Worm (Caenorhabditis elegans) whole organism, L1 larva: ENCODE measurements around the gene clec-140.

Experiments
- C04F5.9 ChIP-seq: sonication (generic microtip); optimal IDR thresholded peaks from 2 replicates; lab custom pipeline; 2016; ENCODE audit warnings: missing genetic modification characterization, missing compliant biosample characterization
- C16A3.4 ChIP-seq: fragments of 150-350 bp; optimal IDR thresholded peaks from 2 replicates; lab custom pipeline; 2014; ENCODE audit warnings: missing biosample characterization, missing genetic modification characterization
- C34B4.2 ChIP-seq: sonication (generic microtip); optimal IDR thresholded peaks from 2 replicates; lab custom pipeline; 2017; ENCODE audit warnings: mild to moderate bottlenecking, missing genetic modification characterization, missing compliant biosample characterization
- aly-2 ChIP-seq: fragments of 150-350 bp; optimal IDR thresholded peaks from 2 replicates; lab custom pipeline; 2014; ENCODE audit warnings: missing biosample characterization, missing genetic modification characterization
- ama-1 ChIP-seq: fragments of 150-350 bp; optimal IDR thresholded peaks from 2 replicates; lab custom pipeline; 2014
- blmp-1 ChIP-seq: fragments of 150-350 bp; optimal IDR thresholded peaks from 2 replicates; lab custom pipeline; 2014; ENCODE audit warnings: missing biosample characterization, missing genetic modification characterization
- ceh-82 ChIP-seq, 3 experiments: fragments of 150-350 bp in 1 of 3; sonication (generic microtip) in 2 of 3; optimal IDR thresholded peaks; 2 replicates each; lab custom pipeline; 2014 to 2017; ENCODE audit warnings: missing biosample characterization in 3 of 3, missing genetic modification characterization in 3 of 3
- ceh-88 ChIP-seq: fragments of 200-800 bp; sonication (Bioruptor generic); IDR thresholded peaks from 2 replicates; pipeline ENCODE4 v1.3.6; 2022; ENCODE audit warnings: missing genetic modification characterization, missing compliant biosample characterization
- ceh-90 ChIP-seq: sonication (generic microtip); optimal IDR thresholded peaks from 2 replicates; lab custom pipeline; 2016; ENCODE audit warnings: missing genetic modification characterization, missing compliant biosample characterization
- ces-1 ChIP-seq: fragments of 150-350 bp; optimal IDR thresholded peaks from 2 replicates; lab custom pipeline; 2014; ENCODE audit warnings: missing biosample characterization, missing genetic modification reagents, missing genetic modification characterization
- dpl-1 ChIP-seq, 3 experiments: fragments of 150-350 bp in 2 of 3; sonication (generic microtip) in 1 of 3; optimal IDR thresholded peaks; 2 replicates each; lab custom pipeline; 2014 to 2017; ENCODE audit warnings: missing biosample characterization in 3 of 3, missing genetic modification characterization in 3 of 3, missing genetic modification reagents in 3 of 3
- dsc-1 ChIP-seq: sonication (generic microtip); optimal IDR thresholded peaks from 2 replicates; lab custom pipeline; 2016; ENCODE audit warnings: mild to moderate bottlenecking, missing genetic modification characterization, missing compliant biosample characterization
- efl-1 ChIP-seq, 4 experiments: fragments of 150-350 bp; optimal IDR thresholded peaks in 3 of 4; peaks in 1 of 4; 1 replicate in 1 of 4; 2 replicates in 3 of 4; lab custom pipeline; 2014; ENCODE audit warnings: missing biosample characterization in 2 of 4, missing genetic modification characterization in 2 of 4, missing genetic modification reagents in 2 of 4
- egl-27 ChIP-seq, 2 experiments: fragments of 150-350 bp in 1 of 2; sonication (generic microtip); optimal IDR thresholded peaks; 3 replicates each; lab custom pipeline; 2017 to 2018; ENCODE audit warnings: missing biosample characterization in 2 of 2, missing genetic modification characterization in 2 of 2, missing genetic modification reagents in 2 of 2
- elt-3 ChIP-seq, 6 experiments: fragments of 150-350 bp in 1 of 6; sonication (generic microtip); optimal IDR thresholded peaks; 2 replicates each; lab custom pipeline; 2017 to 2018; ENCODE audit warnings: missing biosample characterization in 6 of 6, missing genetic modification characterization in 6 of 6, inconsistent platforms in 1 of 6
- ets-5 ChIP-seq: fragments of 200-800 bp; sonication (Bioruptor generic); IDR thresholded peaks from 2 replicates; pipeline ENCODE4 v1.3.6; 2022; ENCODE audit warnings: missing genetic modification characterization, missing compliant biosample characterization
- fkh-8 ChIP-seq: sonication (generic microtip); optimal IDR thresholded peaks from 2 replicates; lab custom pipeline; 2016; ENCODE audit warnings: mild to moderate bottlenecking, missing genetic modification characterization, missing compliant biosample characterization
- fos-1 ChIP-seq: fragments of 150-350 bp; optimal IDR thresholded peaks from 2 replicates; lab custom pipeline; 2014; ENCODE audit warnings: missing biosample characterization, missing genetic modification characterization
- hlh-17 ChIP-seq: fragments of 200-800 bp; sonication (Bioruptor generic); optimal IDR thresholded peaks from 2 replicates; lab custom pipeline; 2018; ENCODE audit warnings: missing genetic modification characterization, mild to moderate bottlenecking, missing compliant biosample characterization, moderate library complexity, borderline replicate concordance
- hpl-2 ChIP-seq: fragments of 150-350 bp; optimal IDR thresholded peaks from 2 replicates; lab custom pipeline; 2014; ENCODE audit warnings: missing biosample characterization, missing genetic modification reagents, missing genetic modification characterization
- isw-1 ChIP-seq: fragments of 200-800 bp; sonication (Bioruptor generic); IDR thresholded peaks from 2 replicates; pipeline ENCODE4 v1.3.6; 2022; ENCODE audit warnings: missing genetic modification characterization, missing compliant biosample characterization
- jun-1 ChIP-seq: fragments of 150-350 bp; optimal IDR thresholded peaks from 2 replicates; lab custom pipeline; 2014; ENCODE audit warnings: missing biosample characterization, missing genetic modification reagents, missing genetic modification characterization
- lin-13 ChIP-seq: fragments of 150-350 bp; optimal IDR thresholded peaks from 2 replicates; lab custom pipeline; 2014; ENCODE audit warnings: missing biosample characterization, missing genetic modification reagents, missing genetic modification characterization
- lin-14 ChIP-seq: fragments of 200-800 bp; sonication (Bioruptor generic); optimal IDR thresholded peaks from 2 replicates; lab custom pipeline; 2018; ENCODE audit warnings: mild to moderate bottlenecking, missing genetic modification characterization, moderate library complexity, missing compliant biosample characterization
- lin-15B ChIP-seq: fragments of 150-350 bp; sonication (generic microtip); optimal IDR thresholded peaks from 3 replicates; lab custom pipeline; 2014; ENCODE audit warnings: missing biosample characterization, missing genetic modification characterization
- lin-35 ChIP-seq, 2 experiments: fragments of 150-350 bp; optimal IDR thresholded peaks; 2 replicates each; lab custom pipeline; 2014; ENCODE audit warnings: missing biosample characterization in 2 of 2, missing genetic modification characterization in 2 of 2, missing genetic modification reagents in 2 of 2
- lin-39 ChIP-seq: fragments of 150-350 bp; optimal IDR thresholded peaks from 2 replicates; lab custom pipeline; 2014; ENCODE audit warnings: missing biosample characterization, missing genetic modification reagents, missing genetic modification characterization
- lir-3 ChIP-seq: sonication (generic microtip); optimal IDR thresholded peaks from 2 replicates; lab custom pipeline; 2016; ENCODE audit warnings: mild to moderate bottlenecking, missing genetic modification characterization, moderate library complexity, missing compliant biosample characterization; ENCODE audit not compliant: poor library complexity
- mdl-1 ChIP-seq, 2 experiments: fragments of 150-350 bp; optimal IDR thresholded peaks; 2 replicates each; lab custom pipeline; 2014 to 2017; ENCODE audit warnings: missing biosample characterization in 2 of 2, missing genetic modification characterization in 2 of 2, inconsistent platforms in 1 of 2
- nhr-19 ChIP-seq: fragments of 200-800 bp; sonication (Bioruptor generic); conservative IDR thresholded peaks from 2 replicates; pipeline ENCODE4 v1.3.6; 2022; ENCODE audit warnings: missing genetic modification characterization, missing compliant biosample characterization
- nhr-20 ChIP-seq: sonication (generic microtip); optimal IDR thresholded peaks from 2 replicates; lab custom pipeline; 2016; ENCODE audit warnings: mild to moderate bottlenecking, missing genetic modification characterization, missing compliant biosample characterization
- nhr-84 ChIP-seq: sonication (generic microtip); optimal IDR thresholded peaks from 2 replicates; lab custom pipeline; 2017; ENCODE audit warnings: missing biosample characterization, missing genetic modification characterization
- nhr-85 ChIP-seq: sonication (generic microtip); peaks from one replicate; lab custom pipeline; 2016; ENCODE audit warnings: missing genetic modification characterization, inconsistent platforms, missing compliant biosample characterization
- nhr-90 ChIP-seq: sonication (generic microtip); optimal IDR thresholded peaks from 2 replicates; lab custom pipeline; 2016; ENCODE audit warnings: mild to moderate bottlenecking, missing genetic modification characterization, missing compliant biosample characterization; ENCODE audit not compliant: poor library complexity
- pax-3 ChIP-seq: fragments of 200-800 bp; sonication (Bioruptor generic); optimal IDR thresholded peaks from 2 replicates; lab custom pipeline; 2018; ENCODE audit warnings: mild to moderate bottlenecking, missing genetic modification characterization, moderate library complexity, missing compliant biosample characterization
- rnt-1 ChIP-seq: sonication (generic microtip); optimal IDR thresholded peaks from 2 replicates; lab custom pipeline; 2016; ENCODE audit warnings: mild to moderate bottlenecking, missing genetic modification characterization, moderate library complexity, missing compliant biosample characterization
- skn-1 ChIP-seq: fragments of 150-350 bp; optimal IDR thresholded peaks from 2 replicates; lab custom pipeline; 2014; ENCODE audit warnings: missing biosample characterization, missing genetic modification characterization
- snpc-4 ChIP-seq: fragments of 150-350 bp; optimal IDR thresholded peaks from 2 replicates; lab custom pipeline; 2014; ENCODE audit warnings: missing biosample characterization, missing genetic modification characterization
- snu-23 ChIP-seq: sonication (generic microtip); optimal IDR thresholded peaks from 2 replicates; lab custom pipeline; 2016; ENCODE audit warnings: missing genetic modification characterization, missing compliant biosample characterization
- sox-4 ChIP-seq: sonication (generic microtip); optimal IDR thresholded peaks from 2 replicates; lab custom pipeline; 2016; ENCODE audit warnings: missing genetic modification characterization, missing compliant biosample characterization
- sptf-1 ChIP-seq: fragments of 150-350 bp; optimal IDR thresholded peaks from 2 replicates; lab custom pipeline; 2014; ENCODE audit warnings: missing biosample characterization, missing genetic modification characterization
- tbx-2 ChIP-seq: sonication (generic microtip); optimal IDR thresholded peaks from 2 replicates; lab custom pipeline; 2016; ENCODE audit warnings: missing genetic modification characterization, missing compliant biosample characterization
- tlp-1 ChIP-seq: fragments of 150-350 bp; optimal IDR thresholded peaks from 2 replicates; lab custom pipeline; 2014; ENCODE audit warnings: missing biosample characterization, missing genetic modification characterization
- unc-130 ChIP-seq: fragments of 150-350 bp; optimal IDR thresholded peaks from 2 replicates; lab custom pipeline; 2017; ENCODE audit warnings: missing biosample characterization, missing genetic modification characterization, inconsistent platforms
- unc-86 ChIP-seq: sonication (generic microtip); optimal IDR thresholded peaks from 2 replicates; lab custom pipeline; 2016; ENCODE audit warnings: missing genetic modification characterization, missing compliant biosample characterization
- vab-15 ChIP-seq: sonication (generic microtip); optimal IDR thresholded peaks from 2 replicates; lab custom pipeline; 2017; ENCODE audit warnings: missing genotype, mild to moderate bottlenecking, missing genetic modification characterization, missing compliant biosample characterization
- xbp-1 ChIP-seq: sonication (generic microtip); optimal IDR thresholded peaks from 2 replicates; lab custom pipeline; 2016; ENCODE audit warnings: missing genetic modification characterization, missing compliant biosample characterization

clec-140 gene

DNA sequence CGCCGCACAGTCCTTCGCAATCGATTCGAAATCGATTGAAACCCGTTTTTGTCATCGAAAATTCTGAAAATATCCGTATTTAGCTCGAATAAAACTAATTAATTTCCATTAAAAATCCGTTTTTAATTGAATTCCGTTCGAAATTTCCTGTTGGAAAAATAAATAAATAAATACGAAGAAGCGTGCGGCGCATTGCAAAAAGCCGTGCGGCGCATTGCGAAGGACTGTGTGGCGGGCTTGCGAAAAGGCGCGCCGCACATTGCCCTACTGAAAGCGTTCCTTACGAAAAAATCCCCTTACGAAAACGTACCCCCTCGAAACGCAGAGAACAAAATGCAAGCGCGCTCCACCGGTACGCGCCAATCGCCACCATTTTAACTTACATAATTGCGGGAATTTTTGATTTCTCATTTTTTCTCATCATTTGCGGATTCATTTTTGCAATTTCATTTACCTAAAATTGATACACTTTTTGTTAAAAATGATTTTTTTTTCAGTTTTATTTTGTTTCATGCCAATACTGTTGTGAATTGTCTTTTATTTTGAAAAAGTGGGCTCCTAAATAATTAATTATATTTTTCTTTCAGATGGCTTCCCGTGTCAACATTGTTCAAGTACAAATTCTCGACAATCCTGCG is 28.7 kb downstream of the clec-140 start, which contains the start of gene unc-85 (continued):
- peak; percentile 25 for TF ChIP-seq aly-2 (tag; lab: Kevin White, UChicago)
- peak; percentile 52 for TF ChIP-seq jun-1 (tag; lab: Kevin White, UChicago)
- TF ChIP-seq elt-3 (tag; optimal IDR thresholded peaks at IDR 0.05; lab: Kevin White, UChicago) = peak in 1 of 6 experiments; percentile 18
- TF ChIP-seq nhr-90 (tag; lab: Kevin White, UChicago) = peak; percentile 77
- peak; percentile 73 for TF ChIP-seq nhr-20 (tag; lab: Kevin White, UChicago)
- TF ChIP-seq xbp-1 = peak; percentile 61
- peak; percentile 50 for TF ChIP-seq unc-130 (tag; lab: Kevin White, UChicago)
- peak in 1 of 2 experiments; percentile 8 for TF ChIP-seq mdl-1 (tag; optimal IDR thresholded peaks at IDR 0.05; lab: Kevin White, UChicago)
- TF ChIP-seq lin-15B (tag; lab: Kevin White, UChicago) = peak; percentile 71
- peak; percentile 63 for TF ChIP-seq C16A3.4 (tag; lab: Kevin White, UChicago)
- TF ChIP-seq snu-23 (GFP tag; lab: Kevin White, UChicago) = peak; percentile 76
- peak; percentile 77 for TF ChIP-seq ceh-88 (GFP tag; lab: Robert Waterston, UW)
- peak; percentile 20 for TF ChIP-seq blmp-1 (tag; lab: Kevin White, UChicago)
- TF ChIP-seq tbx-2 (tag; lab: Kevin White, UChicago) = peak; percentile 69
- TF ChIP-seq isw-1 (GFP tag; lab: Robert Waterston, UW) = peak; percentile 88
- peak; percentile 63 for TF ChIP-seq unc-86 (tag; lab: Kevin White, UChicago)
- TF ChIP-seq lin-35 (GFP tag; optimal IDR thresholded peaks at IDR 0.05; lab: Kevin White, UChicago) = peak; percentile 43 to 80

DNA sequence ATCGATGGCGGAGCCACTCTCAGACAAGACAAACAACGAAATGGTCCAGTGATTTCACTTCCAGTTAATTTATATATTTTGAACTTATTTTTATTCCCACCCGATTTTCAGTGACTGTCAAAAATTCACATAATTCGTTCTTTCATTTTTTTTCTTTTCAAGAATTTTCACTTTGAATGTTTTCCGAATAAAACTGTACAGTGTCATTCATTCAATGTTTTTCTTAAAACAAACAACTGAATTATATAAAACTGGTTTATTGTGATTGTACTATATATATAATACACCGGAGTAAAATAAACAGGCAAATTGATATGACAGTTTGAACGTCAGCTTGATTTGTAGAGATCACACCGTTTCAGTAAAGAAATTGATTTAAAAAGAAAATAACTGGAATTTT is 30.2 kb downstream of the clec-140 start:
- TF ChIP-seq fos-1 (tag; lab: Kevin White, UChicago) (no peak), snpc-4 (tag; lab: Kevin White, UChicago) (no peak), dpl-1 (GFP tag; optimal IDR thresholded peaks at IDR 0.05; lab: Kevin White, UChicago) (no peak)

DNA sequence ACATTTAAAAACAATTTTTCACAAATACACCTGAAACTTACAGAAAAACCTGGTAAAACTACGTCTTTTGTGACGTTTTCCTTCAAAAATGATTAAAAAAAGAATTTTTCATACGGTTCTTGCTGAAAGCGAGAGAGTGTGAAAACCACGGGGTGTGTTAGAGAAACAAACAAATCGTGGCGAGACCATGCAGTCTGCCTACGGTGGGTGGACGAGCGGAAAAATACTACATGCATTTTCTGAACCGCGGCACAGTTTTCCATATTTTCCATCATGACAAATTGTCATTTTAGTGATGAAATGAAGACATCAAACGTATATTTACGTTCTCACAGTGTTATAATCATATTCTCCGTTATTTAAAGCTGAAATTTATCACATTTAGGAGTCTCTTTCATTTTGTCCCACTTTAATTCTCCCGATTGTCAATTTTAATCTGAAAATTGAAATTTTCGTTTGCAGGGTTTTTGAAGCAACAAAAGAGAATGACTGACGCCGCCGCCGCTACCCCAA is 33.6 kb downstream of the clec-140 start, which contains the start of the genes F10G7.9 and tsn-1:
Gene F10G7.9 (minus strand): TSS at position 127 of the 513 bp plus-strand sequence.
Gene tsn-1 (plus strand): TSS at position 463 of the 513 bp plus-strand sequence.
- TF ChIP-seq ceh-90 (tag; lab: Kevin White, UChicago) = no peak
- TF ChIP-seq fkh-8 (tag; lab: Kevin White, UChicago) = no peak
- peak; percentile 58 for TF ChIP-seq nhr-20 (tag; lab: Kevin White, UChicago)
- peak; percentile 80 to 87 for TF ChIP-seq efl-1 (optimal IDR thresholded peaks at IDR 0.05; lab: Kevin White, UChicago)
- peak; percentile 70 to 96 for TF ChIP-seq efl-1 (GFP tag; optimal IDR thresholded peaks at IDR 0.05 in 1 of 2; lab: Kevin White, UChicago)
- peak; percentile 74 for TF ChIP-seq nhr-85 (tag; lab: Kevin White, UChicago)
- no peak for TF ChIP-seq C04F5.9 (tag; lab: Kevin White, UChicago)
- no peak for TF ChIP-seq hlh-17
- no peak for TF ChIP-seq pax-3
- TF ChIP-seq sox-4 = no peak
- no peak for TF ChIP-seq lin-39
- TF ChIP-seq sptf-1 (tag; lab: Kevin White, UChicago) = no peak
- TF ChIP-seq lin-14 (GFP tag; lab: Kevin White, UChicago) = peak; percentile 68
- TF ChIP-seq ceh-82 (tag; optimal IDR thresholded peaks at IDR 0.05; lab: Kevin White, UChicago) = peak; percentile 21 to 62 (median 38)
- no peak for TF ChIP-seq aly-2 (tag; lab: Kevin White, UChicago)
- TF ChIP-seq C34B4.2 = no peak
- TF ChIP-seq ama-1 (lab: Kevin White, UChicago) = no peak
- no peak for TF ChIP-seq ces-1 (GFP tag; lab: Kevin White, UChicago)
- TF ChIP-seq ceh-88 (GFP tag; lab: Robert Waterston, UW) = no peak
- TF ChIP-seq nhr-84 (tag; lab: Kevin White, UChicago) = no peak
- no peak for TF ChIP-seq vab-15 (tag; lab: Kevin White, UChicago)
- peak; percentile 50 for TF ChIP-seq lin-13
- no peak for TF ChIP-seq hpl-2
- TF ChIP-seq dsc-1 (tag; lab: Kevin White, UChicago) = no peak
- peak; percentile 44; the same call in 1 of the 2 replicates for TF ChIP-seq nhr-19 (GFP tag; lab: Robert Waterston, UW)
- TF ChIP-seq lir-3 (tag; lab: Kevin White, UChicago) = no peak
- peak; percentile 59 for TF ChIP-seq skn-1 (tag; lab: Kevin White, UChicago)
- TF ChIP-seq blmp-1 (tag; lab: Kevin White, UChicago) = no peak
- no peak for TF ChIP-seq tlp-1 (tag; lab: Kevin White, UChicago)
- no peak for TF ChIP-seq ets-5 (GFP tag; lab: Robert Waterston, UW)
- peak; percentile 48 for TF ChIP-seq C16A3.4 (tag; lab: Kevin White, UChicago)
- no peak for TF ChIP-seq egl-27 (tag; optimal IDR thresholded peaks at IDR 0.05; lab: Kevin White, UChicago)
- TF ChIP-seq elt-3 (tag; optimal IDR thresholded peaks at IDR 0.05; lab: Kevin White, UChicago) = no peak
- peak; percentile 69 for TF ChIP-seq rnt-1 (tag; lab: Kevin White, UChicago)
